Fruit fly (Drosophila melanogaster) whole organism, larva: ENCODE measurements around the gene CG31145.

Experiments
- noc ChIP-seq: fragments of 200-800 bp; sonication (Bioruptor generic); optimal IDR thresholded peaks from 3 replicates; lab custom pipeline; 2019; ENCODE audit warnings: missing biosample characterization, mild to moderate bottlenecking, missing genetic modification characterization, moderate library complexity

Gene CG31145

dm6 chr3R:23598934-23599333 lies 70.5 kb downstream of the CG31145 start, which contains the start of gene CG10183:
Gene CG10183, minus strand, starts transcription at chr3R:23599034.
- TF ChIP-seq noc (tag; lab: Kevin White, UChicago) = no peak

- no peak for TF ChIP-seq noc (tag; lab: Kevin White, UChicago)
Observed at dm6 chr3R:23596173-23596572, 73.3 kb downstream of the CG31145 start, which contains the start of gene CG16723. Gene CG16723, minus strand, starts transcription at chr3R:23596273.

dm6 chr3R:23592669-23593068 lies 76.8 kb downstream of the CG31145 start, which contains the start of gene CG33337:
Gene CG33337, minus strand, starts transcription at chr3R:23592769.
- TF ChIP-seq noc (tag; lab: Kevin White, UChicago) = no peak

dm6 chr3R:23589719-23590118 lies 79.7 kb downstream of the CG31145 start, which contains the start of gene CG10182:
Gene CG10182, minus strand, starts transcription at chr3R:23589819.
- no peak for TF ChIP-seq noc (tag; lab: Kevin White, UChicago)

- no peak for TF ChIP-seq noc (tag; lab: Kevin White, UChicago)
Observed at dm6 chr3R:23576618-23577017, 92.8 kb downstream of the CG31145 start.

dm6 chr3R:23569195-23569594 lies 100.3 kb downstream of the CG31145 start:
- no peak for TF ChIP-seq noc (tag; lab: Kevin White, UChicago)

- no peak for TF ChIP-seq noc (tag; lab: Kevin White, UChicago)
Observed at dm6 chr3R:23557244-23557643, 112.2 kb downstream of the CG31145 start, which contains the start of gene beat-IV. Gene beat-IV, plus strand, starts transcription at chr3R:23557412.

- TF ChIP-seq noc (tag; lab: Kevin White, UChicago) = no peak
Observed at dm6 chr3R:23556843-23557242, 112.6 kb downstream of the CG31145 start, which contains the start of gene CG10164. Gene CG10164, minus strand, starts transcription at chr3R:23556943.
